Worm (Caenorhabditis elegans): ENCODE results near the gene nos-3.
A peak's percentile ranks its signal among the peaks of the same experiment; 100 is the strongest.
"Not testable (repeated sequence)": the region's sequence is repeated elsewhere in the genome, so short reads cannot be mapped to it uniquely, and the experiment has no call there.

Gene nos-3

DNA sequence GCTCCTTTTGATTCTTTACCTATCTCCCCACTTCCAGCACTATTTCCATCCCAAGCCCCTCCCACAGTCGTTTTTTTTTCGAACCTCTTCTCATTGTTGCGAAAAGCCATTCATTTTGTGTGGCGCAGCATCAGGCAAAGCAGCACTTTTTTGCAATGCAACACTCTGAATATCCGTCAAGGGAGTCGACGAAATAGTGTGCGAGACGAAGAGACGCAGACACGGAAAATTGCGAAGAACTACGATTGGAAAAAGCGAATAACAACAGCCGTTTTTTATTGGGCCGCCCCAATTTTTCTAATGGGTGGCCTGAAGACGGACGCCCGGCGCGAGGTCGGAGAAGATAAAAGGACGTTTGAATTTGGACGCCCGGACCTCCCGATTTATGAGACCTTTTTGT lies 16.2 kb upstream of the nos-3 start:
- TF ChIP-seq gei-8 (GFP tag; optimal IDR thresholded peaks at IDR 0.05) (no peak), hlh-11 (tag; optimal IDR thresholded peaks at IDR 0.05) (peak; percentile 3), unc-62 (GFP tag; optimal IDR thresholded peaks at IDR 0.05 in 1 of 2) (peak in 1 of 2 experiments; percentile 19), unc-62 (tag; optimal IDR thresholded peaks at IDR 0.05) (no peak), hmg-1.1 (GFP tag; IDR thresholded peaks at IDR 0.05) (peak; percentile 27; the same call in 1 of the 2 replicates), rbr-2 (tag; optimal IDR thresholded peaks at IDR 0.05) (peak; percentile 28)

DNA sequence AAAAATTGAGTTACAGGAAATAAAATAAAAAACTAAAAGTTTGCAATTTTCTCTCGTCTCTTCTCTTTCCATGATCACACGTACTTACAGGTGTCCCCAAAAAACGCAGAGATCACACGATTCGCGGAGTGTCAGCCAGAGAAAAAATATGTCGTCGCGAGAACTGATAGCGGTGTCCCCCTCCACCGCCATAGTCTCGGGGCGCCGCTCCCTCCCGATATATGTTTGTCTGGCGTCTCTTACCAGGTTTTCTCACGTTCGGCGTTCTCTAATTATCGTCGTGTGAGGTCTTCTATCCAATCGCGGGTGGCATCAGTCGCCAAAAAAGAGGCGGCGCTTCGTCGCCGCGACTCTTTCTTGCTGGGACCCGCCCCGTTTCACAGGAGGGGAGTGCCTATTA lies 14.3 kb upstream of the nos-3 start, which contains the start of gene mab-3:
Gene mab-3, plus strand, starts transcription at position 328 of the 400 bp plus-strand sequence.
- TF ChIP-seq lin-1 (GFP tag; IDR thresholded peaks at IDR 0.05) (0 out of 2 replicates have a peak, but pooled peaks have one; percentile 46), arid-1 (GFP tag; conservative IDR thresholded peaks at IDR 0.05) (0 out of 2 replicates have a peak, but pooled peaks have one; percentile 18), tra-1 (GFP tag; IDR thresholded peaks at IDR 0.05) (peak; percentile 98), pha-4 (GFP tag; IDR thresholded peaks at IDR 0.05) (peak; percentile 17; the same call in 1 of the 2 replicates), egl-43 (GFP tag; IDR thresholded peaks at IDR 0.05) (0 out of 2 replicates have a peak, but pooled peaks have one; percentile 15), dmd-6 (GFP tag; IDR thresholded peaks at IDR 0.05) (peak; percentile 59), php-3 (GFP tag; IDR thresholded peaks at IDR 0.05) (peak; percentile 70), hlh-11 (tag; optimal IDR thresholded peaks at IDR 0.05) (peak; percentile 51), hmg-1.1 (GFP tag; IDR thresholded peaks at IDR 0.05) (0 out of 2 replicates have a peak, but pooled peaks have one; percentile 41), ceh-20 (GFP tag; IDR thresholded peaks at IDR 0.05) (0 out of 2 replicates have a peak, but pooled peaks have one; percentile 13), set-16 (GFP tag; IDR thresholded peaks at IDR 0.05) (peak; percentile 67)
- not testable (repeated sequence) for TF ChIP-seq pha-4 (tag; optimal IDR thresholded peaks at IDR 0.05)

DNA sequence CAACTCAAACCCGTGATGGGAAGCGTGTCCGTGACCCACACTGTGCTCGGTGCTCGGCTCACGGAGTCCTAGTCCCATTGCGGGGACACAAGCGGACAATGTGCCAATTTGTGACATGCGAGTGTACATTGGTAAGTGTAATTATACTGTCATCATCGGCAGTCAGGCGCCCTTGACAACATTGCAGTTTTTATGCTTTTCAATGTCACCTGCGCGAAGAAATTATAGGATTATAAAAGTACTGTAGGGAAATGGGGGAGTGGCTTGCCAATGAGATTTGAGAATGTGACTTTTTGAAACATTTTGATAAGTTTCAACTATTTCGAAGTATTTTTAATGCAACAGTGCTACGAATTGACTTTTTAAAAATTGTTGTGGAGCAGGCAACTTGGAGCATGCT lies 10.3 kb upstream of the nos-3 start:
- TF ChIP-seq aha-1 (tag) (peak; percentile 95), lsy-2 (tag; optimal IDR thresholded peaks at IDR 0.05) (peak in 1 of 2 experiments; percentile 4), cey-2 (tag; optimal IDR thresholded peaks at IDR 0.05; ENCODE audit: borderline replicate concordance, insufficient read depth) (no peak)

DNA sequence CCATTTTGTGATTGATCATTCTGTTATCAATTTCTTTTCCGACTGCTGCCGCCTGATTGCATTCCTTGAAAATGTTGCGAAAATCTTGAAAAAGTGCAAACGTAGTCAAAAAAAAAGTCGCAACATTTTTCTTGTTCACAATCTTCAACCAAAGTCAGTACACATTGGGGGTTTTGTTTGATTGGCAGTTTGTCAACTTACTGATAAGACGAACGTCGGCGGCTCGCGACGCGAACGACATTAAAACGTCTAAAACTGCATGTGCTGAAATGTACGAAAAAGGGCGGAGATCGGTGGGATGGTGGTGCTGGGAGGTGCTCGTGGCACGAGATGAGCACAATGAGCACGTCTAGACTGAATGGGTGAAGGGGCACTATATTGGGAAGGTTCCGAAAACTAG lies 7.3 kb upstream of the nos-3 start:
- TF ChIP-seq ceh-44 (GFP tag; IDR thresholded peaks at IDR 0.05) (no peak), aly-2 (tag; optimal IDR thresholded peaks at IDR 0.05) (no peak), daf-8 (GFP tag; IDR thresholded peaks at IDR 0.05) (no peak), mxl-2 (GFP tag; conservative IDR thresholded peaks at IDR 0.05) (0 out of 2 replicates have a peak, but pooled peaks have one; percentile 2), F49E8.2 (tag; optimal IDR thresholded peaks at IDR 0.05; ENCODE audit: borderline replicate concordance) (no peak), nhr-76 (tag; optimal IDR thresholded peaks at IDR 0.05) (no peak), F26F4.8 (GFP tag; conservative IDR thresholded peaks at IDR 0.05) (no peak), dmd-6 (GFP tag; IDR thresholded peaks at IDR 0.05) (peak; percentile 91), dmd-8 (GFP tag; IDR thresholded peaks at IDR 0.05) (no peak), D1046.2 (GFP tag; IDR thresholded peaks at IDR 0.05) (no peak), hlh-30 (tag; optimal IDR thresholded peaks at IDR 0.05; ENCODE audit: insufficient read depth) (peak; percentile 73), lsy-2 (tag; optimal IDR thresholded peaks at IDR 0.05) (peak; percentile 26 to 57), madf-9 (GFP tag; conservative IDR thresholded peaks at IDR 0.05) (0 out of 2 replicates have a peak, but pooled peaks have one; percentile 21), tag-97 (GFP tag; IDR thresholded peaks at IDR 0.05) (no peak), Y5F2A.4 (GFP tag; optimal IDR thresholded peaks at IDR 0.05) (no peak), F10B5.3 (tag; optimal IDR thresholded peaks at IDR 0.05) (no peak), ceh-32 (tag; optimal IDR thresholded peaks at IDR 0.05; ENCODE audit: poor library complexity) (no peak), lin-39 (tag; optimal IDR thresholded peaks at IDR 0.05) (no peak), lin-13 (GFP tag; optimal IDR thresholded peaks at IDR 0.05) (no peak), daf-16 (GFP tag; optimal IDR thresholded peaks at IDR 0.05) (peak in 1 of 2 experiments; percentile 63), daf-16 (tag; optimal IDR thresholded peaks at IDR 0.05) (peak; percentile 66), cey-2 (tag; optimal IDR thresholded peaks at IDR 0.05; ENCODE audit: borderline replicate concordance, insufficient read depth) (no peak), dve-1 (tag; optimal IDR thresholded peaks at IDR 0.05; ENCODE audit: insufficient read depth) (peak; percentile 88), spr-3 (GFP tag; optimal IDR thresholded peaks at IDR 0.05) (peak; percentile 38), ztf-11 (tag; optimal IDR thresholded peaks at IDR 0.05) (no peak), nhr-77 (tag; optimal IDR thresholded peaks at IDR 0.05) (peak; percentile 87), zfp-2 (tag; optimal IDR thresholded peaks at IDR 0.05) (no peak), pqm-1 (tag; optimal IDR thresholded peaks at IDR 0.05) (peak; percentile 86), set-16 (GFP tag; IDR thresholded peaks at IDR 0.05) (peak; percentile 37; the same call in 1 of the 2 replicates), duxl-1 (tag; optimal IDR thresholded peaks at IDR 0.05; ENCODE audit: poor library complexity) (no peak)
